Worm (Caenorhabditis elegans): ENCODE results near the gene K02G10.15.

The K02G10.15 gene

DNA sequence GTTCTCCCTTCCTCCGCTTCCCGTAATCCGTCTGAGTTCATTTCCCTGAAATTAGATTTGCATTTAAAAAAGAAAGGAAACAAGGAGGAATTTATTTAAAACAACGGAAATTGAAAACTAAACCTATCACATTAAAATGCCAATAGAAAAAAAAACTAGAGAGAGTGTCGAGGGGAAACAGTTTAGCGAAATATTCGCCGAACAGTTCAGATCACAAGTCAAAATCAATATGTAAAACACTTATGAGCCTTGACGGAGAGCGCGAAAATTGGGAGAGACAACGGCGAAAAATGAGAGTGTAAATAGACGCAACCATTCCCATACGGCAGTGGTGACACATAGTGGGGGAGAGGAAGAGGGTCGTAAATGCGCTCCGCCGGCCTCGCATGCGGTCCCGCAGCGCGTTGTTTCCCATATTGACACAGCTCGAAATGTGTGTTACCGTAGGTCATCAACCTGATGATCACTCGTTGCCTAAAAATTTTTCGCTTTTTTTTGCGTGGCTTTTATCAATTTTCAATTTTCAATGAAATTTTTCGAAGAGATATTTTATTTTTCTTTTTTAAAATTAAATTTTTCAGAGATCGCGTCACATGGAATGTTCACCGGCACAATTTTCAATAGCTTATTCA is 29.3 kb upstream of the K02G10.15 start, which contains the start of the genes dnj-14 and glit-1 (continued):
- TF ChIP-seq egrh-3 (GFP tag; IDR thresholded peaks at IDR 0.05) (peak; percentile 46; the same call in 1 of the 2 replicates), ztf-6 (GFP tag; IDR thresholded peaks at IDR 0.05) (0 out of 2 replicates have a peak, but pooled peaks have one; percentile 40), Y95B8A.8 (GFP tag; IDR thresholded peaks at IDR 0.05) (0 out of 2 replicates have a peak, but pooled peaks have one; percentile 35), hmg-20 (GFP tag; IDR thresholded peaks at IDR 0.05) (0 out of 2 replicates have a peak, but pooled peaks have one; percentile 45), T26A5.8 (tag; optimal IDR thresholded peaks at IDR 0.05) (no peak), mcd-1 (GFP tag; IDR thresholded peaks at IDR 0.05) (peak; percentile 89), lsy-27 (tag; optimal IDR thresholded peaks at IDR 0.05; ENCODE audit: borderline replicate concordance, insufficient read depth) (no peak), dox-1 (GFP tag; IDR thresholded peaks at IDR 0.05) (peak; percentile 91), zim-3 (tag; optimal IDR thresholded peaks at IDR 0.05) (no peak), mes-4 (tag; optimal IDR thresholded peaks at IDR 0.05) (no peak), somi-1 (GFP tag; optimal IDR thresholded peaks at IDR 0.05) (peak; percentile 4), bed-1 (GFP tag; IDR thresholded peaks at IDR 0.05) (no peak), snpc-4 (GFP tag; optimal IDR thresholded peaks at IDR 0.05) (no peak), snpc-4 (tag; optimal IDR thresholded peaks at IDR 0.05) (peak in 3 of 4 experiments; percentile 49 to 70 (median 53)), ets-4 (GFP tag; optimal IDR thresholded peaks at IDR 0.05) (peak; percentile 58), cebp-2 (GFP tag; IDR thresholded peaks at IDR 0.05) (no peak), him-1 (tag; optimal IDR thresholded peaks at IDR 0.05) (no peak), madf-3 (GFP tag; IDR thresholded peaks at IDR 0.05) (no peak), Y53G8AR.9 (GFP tag; conservative IDR thresholded peaks at IDR 0.05) (0 out of 2 replicates have a peak, but pooled peaks have one; percentile 35), lin-26 (GFP tag; IDR thresholded peaks at IDR 0.05) (no peak), B0261.1 (tag; optimal IDR thresholded peaks at IDR 0.05) (no peak), lag-1 (GFP tag; IDR thresholded peaks at IDR 0.05) (no peak), pha-4 (tag; optimal IDR thresholded peaks at IDR 0.05) (peak; percentile 89), hlh-12 (tag; optimal IDR thresholded peaks at IDR 0.05) (no peak), F52B5.7 (tag; optimal IDR thresholded peaks at IDR 0.05) (no peak), B0336.3 (GFP tag; IDR thresholded peaks at IDR 0.05) (peak; percentile 77), mel-28 (tag; optimal IDR thresholded peaks at IDR 0.05; ENCODE audit: borderline replicate concordance) (no peak), bed-2 (GFP tag; IDR thresholded peaks at IDR 0.05) (peak; percentile 12; the same call in 1 of the 2 replicates), attf-3 (GFP tag; conservative IDR thresholded peaks at IDR 0.05) (0 out of 2 replicates have a peak, but pooled peaks have one; percentile 11), ztf-18 (tag; optimal IDR thresholded peaks at IDR 0.05) (peak; percentile 57), F23B12.7 (tag; optimal IDR thresholded peaks at IDR 0.05; ENCODE audit: insufficient read depth) (peak; percentile 78), lsl-1 (GFP tag; optimal IDR thresholded peaks at IDR 0.05) (peak; percentile 28), attf-5 (GFP tag; optimal IDR thresholded peaks at IDR 0.05) (peak; percentile 94), tbp1 (GFP tag; optimal IDR thresholded peaks at IDR 0.05) (peak; percentile 63), nhr-80 (tag; optimal IDR thresholded peaks at IDR 0.05) (peak; percentile 98)

DNA sequence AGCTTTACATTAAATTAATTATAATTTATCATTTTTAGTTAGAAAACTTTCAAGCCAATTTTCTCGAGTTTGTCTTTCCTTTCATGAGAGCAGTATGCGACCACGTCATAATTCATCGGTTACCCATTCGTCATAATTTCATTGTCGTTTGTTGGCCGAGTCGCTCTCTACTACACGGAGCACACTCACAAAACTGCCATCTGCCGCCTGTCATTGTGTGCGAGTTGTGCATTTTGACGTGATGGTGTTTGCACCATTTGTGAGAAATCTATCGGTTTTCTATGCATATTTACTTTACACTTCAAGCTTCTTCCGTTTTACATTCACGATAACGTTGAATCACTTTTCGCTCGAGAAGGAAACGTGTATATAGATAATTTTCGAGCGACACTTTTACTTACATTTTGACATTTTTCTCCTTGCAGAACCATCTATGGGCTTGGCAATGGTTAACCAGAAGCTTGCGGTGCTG is 24.3 kb upstream of the K02G10.15 start, which contains the start of gene dhhc-10:
TSS of gene dhhc-10 (plus strand) at position 422 of the 472 bp plus-strand sequence.
- TF ChIP-seq lin-54 (GFP tag; optimal IDR thresholded peaks at IDR 0.05) (peak; percentile 8), ets-4 (GFP tag; optimal IDR thresholded peaks at IDR 0.05) (peak; percentile 77), snpc-4 (GFP tag; optimal IDR thresholded peaks at IDR 0.05) (no peak), snpc-4 (tag; optimal IDR thresholded peaks at IDR 0.05) (peak in 2 of 4 experiments; percentile 2 to 8), Y95B8A.8 (GFP tag; IDR thresholded peaks at IDR 0.05) (no peak), pbrm-1 (GFP tag; IDR thresholded peaks at IDR 0.05) (0 out of 2 replicates have a peak, but pooled peaks have one; percentile 35), ekl-4 (GFP tag; IDR thresholded peaks at IDR 0.05) (no peak), lin-35 (GFP tag; optimal IDR thresholded peaks at IDR 0.05) (peak in 1 of 3 experiments; percentile 21), let-607 (tag; optimal IDR thresholded peaks at IDR 0.05) (peak; percentile 88 to 91), nhr-80 (tag; optimal IDR thresholded peaks at IDR 0.05) (peak; percentile 97), lin-40 (tag; optimal IDR thresholded peaks at IDR 0.05) (peak; percentile 23), dox-1 (GFP tag; IDR thresholded peaks at IDR 0.05) (peak; percentile 71), cebp-1 (GFP tag; IDR thresholded peaks at IDR 0.05) (no peak), cebp-1 (tag; optimal IDR thresholded peaks at IDR 0.05) (peak; percentile 59), tbp1 (GFP tag; optimal IDR thresholded peaks at IDR 0.05) (peak; percentile 7), ZK185.1 (tag; optimal IDR thresholded peaks at IDR 0.05; ENCODE audit: poor library complexity, severe bottlenecking) (peak; percentile 45), mel-28 (tag; optimal IDR thresholded peaks at IDR 0.05; ENCODE audit: borderline replicate concordance) (no peak), mcd-1 (GFP tag; IDR thresholded peaks at IDR 0.05) (peak; percentile 29; the same call in 1 of the 2 replicates), rec-8 (tag; optimal IDR thresholded peaks at IDR 0.05) (no peak), attf-5 (GFP tag; optimal IDR thresholded peaks at IDR 0.05) (peak; percentile 9)
